Worm (Caenorhabditis elegans): ENCODE measurements around the gene ubc-17.

The ubc-17 gene

DNA sequence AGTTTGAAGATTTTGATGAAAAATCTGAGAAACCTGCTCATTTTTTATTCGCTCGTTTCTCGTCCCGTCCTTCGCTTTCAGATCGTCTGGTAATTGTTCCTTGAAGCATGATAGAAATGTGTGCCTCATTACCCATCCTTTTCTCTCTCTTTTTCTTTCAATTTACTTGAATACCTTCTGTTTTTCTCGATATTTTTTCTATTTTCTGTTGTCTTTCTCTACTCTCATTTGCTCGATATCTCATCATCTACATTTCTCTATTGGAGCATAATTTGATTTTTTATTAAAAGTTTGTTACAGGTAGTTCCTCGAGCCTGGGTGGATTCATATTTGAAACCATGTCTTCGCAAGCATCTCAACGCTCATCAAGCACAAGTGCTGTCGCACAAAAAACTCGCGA is at the start of gene ubc-17:
Gene ubc-17 (plus strand): TSS at position 301 of the 400 bp plus-strand sequence.
- TF ChIP-seq dao-5 (tag; optimal IDR thresholded peaks at IDR 0.05), result no peak
- no peak for TF ChIP-seq W03F9.2 (tag; optimal IDR thresholded peaks at IDR 0.05)
- no peak for TF ChIP-seq him-1 (tag; optimal IDR thresholded peaks at IDR 0.05)

DNA sequence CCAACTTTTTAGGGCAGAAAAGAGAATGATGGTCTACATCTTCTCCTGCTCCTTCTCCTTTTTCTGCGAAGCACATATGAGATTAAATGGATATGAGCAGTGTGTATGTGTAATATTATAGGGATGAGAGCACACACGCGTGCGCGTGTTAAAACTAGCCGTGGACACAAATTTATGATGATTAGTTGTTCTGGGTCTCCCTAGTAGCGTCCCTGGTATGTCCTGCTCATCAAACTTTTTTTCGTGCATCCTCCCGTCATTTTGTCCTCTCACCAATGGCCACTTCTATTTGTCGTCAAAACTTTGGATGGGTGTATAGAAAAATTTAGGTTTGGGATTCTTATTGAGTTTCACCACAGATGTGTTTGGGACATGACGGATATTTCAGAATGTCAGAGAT is 48.5 kb upstream of the ubc-17 start:
- TF ChIP-seq W03F9.2 (tag; optimal IDR thresholded peaks at IDR 0.05), result no peak
- no peak for TF ChIP-seq dao-5 (tag; optimal IDR thresholded peaks at IDR 0.05)
- TF ChIP-seq him-1 (tag; optimal IDR thresholded peaks at IDR 0.05), result no peak

DNA sequence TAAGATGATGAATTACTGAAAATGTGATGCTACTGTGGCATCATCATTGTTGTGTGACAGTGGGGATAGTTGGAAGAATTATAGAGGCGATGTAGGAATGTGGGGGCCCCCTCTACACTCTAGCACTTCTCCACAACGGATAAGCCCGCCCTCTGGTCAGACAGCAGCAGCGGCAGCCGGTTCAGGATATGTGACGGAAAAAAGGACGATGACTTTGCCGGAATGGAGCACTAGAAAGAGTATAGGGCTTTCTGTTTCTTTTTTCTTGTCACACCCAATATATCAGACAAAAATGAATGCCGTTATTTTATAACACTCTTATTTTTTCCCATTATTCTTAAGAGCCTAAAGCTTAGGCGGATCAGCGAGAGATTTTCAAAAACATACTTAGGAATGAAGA is 44.9 kb upstream of the ubc-17 start, which contains the start of gene tyra-2:
Gene tyra-2 (minus strand): TSS at position 101 of the 400 bp plus-strand sequence.
- TF ChIP-seq dao-5 (tag; optimal IDR thresholded peaks at IDR 0.05) (no peak), him-1 (tag; optimal IDR thresholded peaks at IDR 0.05) (no peak), W03F9.2 (tag; optimal IDR thresholded peaks at IDR 0.05) (no peak)

DNA sequence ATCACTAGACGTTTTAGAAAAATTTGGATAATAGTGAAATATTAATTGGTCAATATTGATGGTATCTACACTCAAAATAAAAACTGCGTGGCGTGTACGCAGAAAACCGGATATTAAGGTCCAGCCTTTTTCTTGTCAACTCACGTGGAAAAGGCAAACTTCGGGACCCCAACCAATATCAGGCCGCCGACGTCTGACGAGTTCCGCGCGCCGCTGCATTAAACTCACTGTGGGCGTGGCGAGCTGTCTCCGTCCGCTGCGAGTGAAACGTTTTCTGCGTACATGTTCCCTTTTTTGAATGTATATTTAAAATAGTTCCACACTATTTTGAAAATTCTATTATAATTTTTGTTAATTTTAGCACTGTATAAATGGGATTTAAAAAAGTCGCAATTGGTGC is 44.5 kb upstream of the ubc-17 start:
- TF ChIP-seq dao-5 (tag; optimal IDR thresholded peaks at IDR 0.05) (no peak), W03F9.2 (tag; optimal IDR thresholded peaks at IDR 0.05) (no peak), him-1 (tag; optimal IDR thresholded peaks at IDR 0.05) (no peak)

DNA sequence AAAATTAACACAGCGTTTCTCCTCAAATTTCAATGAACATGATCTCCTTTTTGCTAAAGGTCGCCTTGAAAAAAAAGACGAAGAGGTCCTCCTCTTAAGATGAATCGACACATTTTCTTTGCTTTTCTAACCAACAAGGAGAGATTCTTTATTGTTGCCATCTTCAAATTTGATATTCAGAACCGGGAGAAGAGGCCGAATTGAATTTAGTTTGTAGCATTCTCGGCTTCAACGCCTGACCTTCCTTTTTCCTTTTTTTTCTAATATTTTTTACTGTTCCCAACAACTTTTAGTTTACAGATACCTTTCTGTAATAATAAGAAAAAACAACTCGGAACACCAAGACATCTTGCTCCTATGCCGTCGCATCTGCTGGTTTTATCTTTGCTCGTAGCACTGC is 30.7 kb upstream of the ubc-17 start, which contains the start of gene cah-5:
Gene cah-5 (plus strand): TSS at position 301 of the 400 bp plus-strand sequence.
- TF ChIP-seq W03F9.2 (tag; optimal IDR thresholded peaks at IDR 0.05) (no peak), him-1 (tag; optimal IDR thresholded peaks at IDR 0.05) (no peak), dao-5 (tag; optimal IDR thresholded peaks at IDR 0.05) (no peak)

DNA sequence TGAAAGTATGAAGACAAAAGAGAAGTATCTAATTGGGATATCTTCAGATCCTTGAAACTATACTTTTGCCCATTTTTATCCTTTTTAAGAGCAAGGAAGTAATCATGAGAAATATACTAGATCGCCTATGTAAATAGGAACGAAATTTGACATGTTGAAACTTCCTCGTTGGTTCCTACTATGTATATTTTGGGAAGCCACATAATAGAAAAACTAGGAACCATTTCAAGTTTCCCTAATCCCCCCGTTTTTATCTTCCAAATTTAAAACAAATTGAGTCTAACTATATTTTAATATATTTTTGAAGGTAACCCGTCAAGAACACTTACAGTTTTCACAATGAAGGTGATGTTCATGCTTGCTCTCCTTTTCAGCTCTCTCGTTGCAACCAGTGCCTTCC is 21.6 kb upstream of the ubc-17 start, which contains the start of gene flp-26:
Gene flp-26 (plus strand): TSS at position 301 of the 400 bp plus-strand sequence.
- TF ChIP-seq W03F9.2 (tag; optimal IDR thresholded peaks at IDR 0.05), result no peak
- no peak for TF ChIP-seq him-1 (tag; optimal IDR thresholded peaks at IDR 0.05)
- no peak for TF ChIP-seq dao-5 (tag; optimal IDR thresholded peaks at IDR 0.05)

DNA sequence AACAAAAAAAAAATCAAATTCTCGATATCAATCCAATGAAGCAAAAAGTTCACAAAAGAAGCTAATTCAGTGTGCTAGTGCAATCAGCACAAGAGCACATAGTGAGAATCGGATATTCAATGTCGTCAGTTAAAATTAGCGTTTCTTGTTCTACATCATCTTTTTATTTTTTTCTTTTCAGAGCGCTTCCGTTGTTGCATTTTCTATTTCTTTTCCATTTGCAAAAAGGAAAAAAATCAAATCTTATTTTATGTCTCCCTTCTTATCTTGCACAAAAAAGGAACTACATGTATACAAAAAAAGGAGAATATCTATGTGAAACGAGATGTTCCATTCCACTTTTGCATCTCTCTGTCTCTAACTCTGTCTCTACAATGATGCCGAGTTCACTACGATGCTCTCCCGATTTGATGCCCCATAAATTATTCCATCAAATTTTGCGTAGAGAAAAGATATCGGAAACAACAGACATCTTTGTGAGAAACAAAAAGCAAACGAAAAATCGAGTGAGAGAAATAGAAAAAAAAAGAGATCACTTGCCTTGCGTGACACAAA is 16.6 kb upstream of the ubc-17 start:
- TF ChIP-seq him-1 (tag; optimal IDR thresholded peaks at IDR 0.05) (no peak), dao-5 (tag; optimal IDR thresholded peaks at IDR 0.05) (no peak), W03F9.2 (tag; optimal IDR thresholded peaks at IDR 0.05) (no peak)

DNA sequence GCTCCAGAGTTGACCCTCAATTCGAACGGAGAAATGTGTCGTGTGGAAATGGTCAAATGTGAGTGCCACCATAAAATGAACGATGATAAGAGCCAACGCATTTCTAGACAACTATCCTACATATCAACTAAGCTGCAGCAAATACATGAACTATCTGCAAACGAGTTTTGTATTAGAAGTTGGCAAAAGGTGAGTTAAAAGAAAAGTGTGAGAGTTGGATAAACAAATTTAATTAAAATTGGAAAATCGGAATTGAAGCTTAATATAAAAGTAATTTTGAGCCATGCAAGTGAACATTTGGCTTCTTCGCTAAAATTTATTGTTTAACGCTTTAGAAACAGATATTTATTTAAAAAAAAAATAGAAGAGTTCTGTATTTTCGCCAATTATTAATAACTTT is 14.5 kb upstream of the ubc-17 start, which contains the start of gene cest-19:
Gene cest-19 (minus strand): TSS at position 101 of the 400 bp plus-strand sequence.
- no peak for TF ChIP-seq him-1 (tag; optimal IDR thresholded peaks at IDR 0.05)
- TF ChIP-seq W03F9.2 (tag; optimal IDR thresholded peaks at IDR 0.05), result no peak
- no peak for TF ChIP-seq dao-5 (tag; optimal IDR thresholded peaks at IDR 0.05)

DNA sequence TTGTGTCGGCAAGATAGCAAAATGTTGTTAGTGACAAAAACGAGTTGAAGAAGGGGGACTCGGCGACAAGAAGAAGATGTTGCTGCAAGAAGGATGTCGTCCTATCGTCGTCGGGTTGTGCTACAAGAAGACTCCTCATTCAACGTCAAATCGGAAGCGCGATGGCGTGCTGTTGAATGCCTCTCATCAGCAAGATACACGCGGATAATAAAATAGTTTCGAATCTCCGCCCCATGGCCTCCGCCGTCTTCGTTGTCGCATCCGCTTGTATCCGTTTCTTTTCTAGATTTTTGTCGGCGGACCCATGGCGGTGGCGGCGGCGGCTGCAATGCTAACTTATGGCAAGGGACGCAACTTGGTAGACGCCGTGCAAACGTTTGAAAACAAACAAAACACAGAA is 12.4 kb upstream of the ubc-17 start:
- no peak for TF ChIP-seq him-1 (tag; optimal IDR thresholded peaks at IDR 0.05)
- no peak for TF ChIP-seq W03F9.2 (tag; optimal IDR thresholded peaks at IDR 0.05)
- no peak for TF ChIP-seq dao-5 (tag; optimal IDR thresholded peaks at IDR 0.05)

DNA sequence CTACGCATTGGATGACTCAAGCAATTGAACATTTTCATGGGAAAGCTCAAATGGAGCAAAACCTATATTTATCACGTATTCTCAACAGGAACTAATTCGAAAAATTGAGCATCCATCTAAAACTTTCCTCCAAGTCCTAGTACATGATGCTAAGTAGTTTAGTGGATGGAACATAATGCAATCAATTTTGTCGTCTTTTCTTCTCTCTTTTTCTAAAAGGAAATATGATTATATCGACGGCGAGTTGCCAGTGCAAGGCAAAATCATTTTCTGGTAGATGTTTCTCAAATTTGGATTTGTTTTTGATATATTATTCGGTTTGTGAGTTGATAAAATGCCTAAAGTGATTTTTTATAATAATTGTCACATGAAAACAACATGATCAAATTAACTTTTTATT is 9.6 kb upstream of the ubc-17 start:
- TF ChIP-seq him-1 (tag; optimal IDR thresholded peaks at IDR 0.05) (no peak), W03F9.2 (tag; optimal IDR thresholded peaks at IDR 0.05) (no peak), dao-5 (tag; optimal IDR thresholded peaks at IDR 0.05) (no peak)

DNA sequence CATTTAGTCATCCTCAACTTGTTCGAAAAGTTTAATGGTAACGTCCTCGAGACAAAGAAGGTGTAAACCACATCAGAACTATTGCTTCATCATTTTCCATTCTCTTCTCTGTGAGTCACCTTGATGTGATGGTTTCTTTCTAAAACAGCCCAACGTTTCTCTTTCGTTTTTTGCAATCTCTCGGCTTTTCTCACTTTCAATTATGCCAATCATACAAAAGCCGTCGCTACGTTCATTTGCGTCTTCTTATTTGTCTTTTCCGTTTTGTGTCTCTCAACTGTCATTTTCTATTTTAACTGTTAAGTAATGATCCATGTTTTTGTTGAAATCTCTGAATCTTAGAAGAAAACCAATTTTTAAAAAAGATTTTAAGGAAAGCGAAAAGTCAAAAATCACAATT is 7.0 kb downstream of the ubc-17 start, which contains the start of gene B0403.5:
Gene B0403.5 (plus strand): TSS at position 368 of the 400 bp plus-strand sequence.
- no peak for TF ChIP-seq dao-5 (tag; optimal IDR thresholded peaks at IDR 0.05)
- no peak for TF ChIP-seq him-1 (tag; optimal IDR thresholded peaks at IDR 0.05)

DNA sequence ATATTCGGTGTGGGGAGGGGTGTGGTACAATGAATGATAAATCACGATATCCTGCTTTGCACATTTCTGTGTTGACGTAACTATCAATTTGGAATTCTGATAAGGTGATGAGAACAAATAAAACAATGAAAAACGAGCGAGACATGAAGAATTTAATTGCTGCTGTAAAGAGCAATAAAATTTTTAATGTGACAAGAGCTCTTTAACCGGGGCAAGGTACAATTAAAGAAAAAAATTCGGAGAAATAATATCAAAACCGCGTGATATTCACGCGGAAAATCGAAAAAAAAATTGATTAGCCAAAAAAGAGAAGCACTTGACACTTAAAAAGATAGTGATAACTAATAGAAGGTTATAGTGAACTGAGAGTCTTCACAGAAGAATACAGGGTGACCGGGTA is 10.9 kb downstream of the ubc-17 start:
- no peak for TF ChIP-seq dao-5 (tag; optimal IDR thresholded peaks at IDR 0.05)
- no peak for TF ChIP-seq him-1 (tag; optimal IDR thresholded peaks at IDR 0.05)
- no peak for TF ChIP-seq W03F9.2 (tag; optimal IDR thresholded peaks at IDR 0.05)

DNA sequence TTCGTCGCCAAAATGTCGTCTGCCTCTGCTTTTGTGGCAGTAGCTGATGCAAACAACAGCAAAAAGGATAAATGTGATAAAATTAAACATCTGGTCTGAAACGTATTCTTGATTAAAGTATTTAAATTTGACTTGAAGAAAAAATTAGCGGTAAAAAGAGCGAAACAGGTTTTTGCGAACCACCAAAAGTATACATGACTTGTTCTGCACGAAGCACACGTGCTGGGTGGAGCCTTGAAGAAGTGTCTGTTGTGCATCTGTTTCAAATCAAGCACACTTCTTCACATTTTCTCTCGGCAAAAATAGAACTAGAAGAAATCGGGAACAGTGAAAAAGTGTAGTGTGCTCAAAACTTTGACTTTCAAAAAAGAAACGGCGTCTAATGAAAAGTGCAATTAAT is 12.8 kb downstream of the ubc-17 start, which contains the start of gene B0403.3:
Gene B0403.3 (minus strand): TSS at position 101 of the 400 bp plus-strand sequence.
- TF ChIP-seq W03F9.2 (tag; optimal IDR thresholded peaks at IDR 0.05) (no peak), him-1 (tag; optimal IDR thresholded peaks at IDR 0.05) (no peak), dao-5 (tag; optimal IDR thresholded peaks at IDR 0.05) (no peak)

DNA sequence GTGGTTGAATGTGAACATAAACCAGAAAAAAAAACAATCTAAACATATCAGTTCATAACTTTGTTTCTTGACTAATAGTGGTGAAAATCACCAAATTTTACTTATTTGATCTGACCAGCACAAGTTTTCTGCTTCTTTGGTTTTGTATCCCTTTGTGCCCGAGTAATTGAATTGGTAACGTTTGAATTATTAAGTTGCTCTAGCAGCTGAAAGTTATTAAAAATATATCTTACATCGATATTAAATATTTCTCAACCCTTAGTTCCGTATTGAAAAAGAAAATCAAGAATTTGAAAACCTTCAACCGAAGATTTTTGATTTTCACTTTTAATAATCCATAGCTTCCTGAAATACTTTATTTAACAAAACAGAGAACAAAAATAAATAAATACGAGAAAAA is 15.6 kb downstream of the ubc-17 start:
- no peak for TF ChIP-seq him-1 (tag; optimal IDR thresholded peaks at IDR 0.05)
- TF ChIP-seq W03F9.2 (tag; optimal IDR thresholded peaks at IDR 0.05), result no peak

Measured in whole organism, L4/young adult.